Worm (Caenorhabditis elegans): ENCODE results near the gene fbxa-95.

- TF ChIP-seq ceh-14 (tag; optimal IDR thresholded peaks at IDR 0.05) (no peak), ceh-30 (tag; optimal IDR thresholded peaks at IDR 0.05) (no peak), ama-1 (optimal IDR thresholded peaks at IDR 0.05) (no peak), ceh-19 (GFP tag; optimal IDR thresholded peaks at IDR 0.05) (no peak), pag-3 (tag; optimal IDR thresholded peaks at IDR 0.05; ENCODE audit: borderline replicate concordance) (no peak)
Observed at ce11 chrV:15569702-15570430, 1.4 kb upstream of the fbxa-95 start, which contains the start of gene lsm-5.
